Worm (Caenorhabditis elegans): Measurements from ENCODE around the gene AC7.3.
"Not testable (repeated sequence)": the region's sequence is repeated elsewhere in the genome, so short reads cannot be mapped to it uniquely, and the experiment has no call there.

ce11 chrIV:5066887-5067286 lies 44.7 kb upstream of the AC7.3 start, which contains the start of gene ttbk-2.2:
- not testable (repeated sequence) for TF ChIP-seq mdl-1 (tag; optimal IDR thresholded peaks at IDR 0.05); ama-1 (optimal IDR thresholded peaks at IDR 0.05)

All from whole organism, L2 larva.